Fruit fly (Drosophila melanogaster): ENCODE data around the gene CG45122.

DNA sequence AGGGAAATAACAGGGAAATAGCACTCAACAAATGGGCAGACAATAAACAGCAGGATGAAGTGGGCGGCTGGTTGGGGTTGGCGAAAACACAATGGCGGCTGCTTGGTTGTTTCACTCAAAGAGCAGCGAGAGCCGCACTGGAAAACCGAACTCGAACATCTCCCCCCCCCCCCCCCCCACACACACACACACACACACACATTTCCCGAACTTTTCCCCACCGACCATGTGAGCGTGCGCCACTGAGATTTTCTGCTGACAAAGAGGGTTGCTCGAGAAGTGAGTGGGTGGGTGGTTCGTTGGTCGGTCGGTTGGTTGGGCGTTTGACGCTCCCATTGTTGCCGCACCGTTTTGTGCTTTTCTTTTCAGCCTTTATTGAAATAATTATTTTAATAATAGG lies 29.2 kb downstream of the CG45122 start:
- TF ChIP-seq EcR (GFP tag; optimal IDR thresholded peaks at IDR 0.05) (no peak), CG15710 (tag; optimal IDR thresholded peaks at IDR 0.05) (no peak), D1 (tag; optimal IDR thresholded peaks at IDR 0.05) (no peak), CG14655 (GFP tag; optimal IDR thresholded peaks at IDR 0.05) (no peak), CG12605 (GFP tag; IDR thresholded peaks at IDR 0.05) (no peak), rn (GFP tag; IDR thresholded peaks at IDR 0.05) (no peak), CG8301 (tag; optimal IDR thresholded peaks at IDR 0.05) (no peak), CG8159 (tag; optimal IDR thresholded peaks at IDR 0.05) (no peak), CG9948 (tag; optimal IDR thresholded peaks at IDR 0.05) (no peak), Pif1B (GFP tag; optimal IDR thresholded peaks at IDR 0.05) (no peak), CG32121 (GFP tag; IDR thresholded peaks at IDR 0.05) (no peak), CG10348 (GFP tag; IDR thresholded peaks at IDR 0.05) (no peak)

Data from whole organism, pupa.